Fruit fly (Drosophila melanogaster) whole organism, prepupa: ENCODE results near the gene CG8319.

Experiments used
- Blimp-1 ChIP-seq: fragments of 200-800 bp; sonication (Bioruptor generic); optimal IDR thresholded peaks from 3 replicates; lab custom pipeline; 2017; ENCODE audit warnings: missing biosample characterization, missing genetic modification characterization, mild to moderate bottlenecking, moderate library complexity, missing genetic modification reagents
- CG10631 ChIP-seq: fragments of 200-800 bp; sonication (Bioruptor generic); optimal IDR thresholded peaks from 2 replicates; lab custom pipeline; 2016; ENCODE audit warnings: missing biosample characterization, missing genetic modification characterization
- CG11762 ChIP-seq: fragments of 200-800 bp; sonication (Bioruptor generic); optimal IDR thresholded peaks from 3 replicates; lab custom pipeline; 2016; ENCODE audit warnings: missing biosample characterization, missing genetic modification characterization; ENCODE audit not compliant: insufficient read depth
- CG1621 ChIP-seq: fragments of 200-800 bp; sonication (Bioruptor generic); optimal IDR thresholded peaks from 3 replicates; lab custom pipeline; 2018; ENCODE audit warnings: missing biosample characterization, mild to moderate bottlenecking, missing genetic modification characterization
- CG31627 ChIP-seq: fragments of 200-800 bp; sonication (Bioruptor generic); optimal IDR thresholded peaks from 3 replicates; lab custom pipeline; 2016; ENCODE audit warnings: missing biosample characterization, missing genetic modification characterization
- CG32006 ChIP-seq: fragments of 200-800 bp; sonication (Bioruptor generic); optimal IDR thresholded peaks from 3 replicates; lab custom pipeline; 2017; ENCODE audit warnings: missing biosample characterization, mild to moderate bottlenecking, missing genetic modification characterization
- CG34406 ChIP-seq: fragments of 200-800 bp; sonication (Bioruptor generic); optimal IDR thresholded peaks from 3 replicates; lab custom pipeline; 2016; ENCODE audit warnings: missing biosample characterization, missing genetic modification characterization
- CG3919 ChIP-seq: fragments of 200-800 bp; sonication (Bioruptor generic); optimal IDR thresholded peaks from 3 replicates; lab custom pipeline; 2016; ENCODE audit warnings: missing biosample characterization, missing genetic modification characterization
- CG4318 ChIP-seq: fragments of 200-800 bp; sonication (Bioruptor generic); optimal IDR thresholded peaks from 3 replicates; lab custom pipeline; 2017; ENCODE audit warnings: missing biosample characterization, mild to moderate bottlenecking, missing genetic modification characterization
- CG6163 ChIP-seq: fragments of 200-800 bp; sonication (Bioruptor generic); IDR thresholded peaks from 3 replicates; pipeline ENCODE4 v1.3.6; 2022; ENCODE audit warnings: missing biosample characterization, missing genetic modification characterization
- CG6276 ChIP-seq: fragments of 200-800 bp; sonication (Bioruptor generic); optimal IDR thresholded peaks from 2 replicates; lab custom pipeline; 2017; ENCODE audit warnings: missing biosample characterization, mild to moderate bottlenecking, missing genetic modification characterization
- CG6792 ChIP-seq: fragments of 200-800 bp; sonication (Bioruptor generic); optimal IDR thresholded peaks from 3 replicates; lab custom pipeline; 2016; ENCODE audit warnings: missing biosample characterization, missing genetic modification characterization
- CG6808 ChIP-seq: fragments of 200-800 bp; sonication (Bioruptor generic); optimal IDR thresholded peaks from 3 replicates; lab custom pipeline; 2017; ENCODE audit warnings: missing biosample characterization, missing genetic modification characterization, mild to moderate bottlenecking, moderate library complexity, missing genetic modification reagents
- CG6854 ChIP-seq: fragments of 200-800 bp; sonication (Bioruptor generic); optimal IDR thresholded peaks from 2 replicates; lab custom pipeline; 2017; ENCODE audit warnings: missing biosample characterization, mild to moderate bottlenecking, missing genetic modification characterization
- CG7368 ChIP-seq: fragments of 200-800 bp; sonication (Bioruptor generic); optimal IDR thresholded peaks from 3 replicates; lab custom pipeline; 2016; ENCODE audit warnings: missing biosample characterization, missing genetic modification characterization
- Eip75B ChIP-seq: fragments of 200-800 bp; sonication (Bioruptor generic); optimal IDR thresholded peaks from 3 replicates; lab custom pipeline; 2016; ENCODE audit warnings: missing biosample characterization, missing genetic modification characterization
- Eip93F ChIP-seq: fragments of 200-800 bp; sonication (Bioruptor generic); optimal IDR thresholded peaks from 2 replicates; lab custom pipeline; 2016; ENCODE audit warnings: missing biosample characterization, mild to moderate bottlenecking, missing genetic modification characterization
- Ets21C ChIP-seq: fragments of 200-800 bp; sonication (Bioruptor generic); optimal IDR thresholded peaks from 3 replicates; lab custom pipeline; 2016; ENCODE audit warnings: missing biosample characterization, missing genetic modification characterization
- Hr38 ChIP-seq: sonication (Bioruptor generic); optimal IDR thresholded peaks from 2 replicates; lab custom pipeline; 2016; ENCODE audit warnings: missing biosample characterization, missing genetic modification characterization
- Hr39 ChIP-seq: fragments of 200-800 bp; sonication (Bioruptor generic); optimal IDR thresholded peaks from 2 replicates; lab custom pipeline; 2016; ENCODE audit warnings: missing biosample characterization, missing genetic modification characterization
- OdsH ChIP-seq: fragments of 200-800 bp; sonication (Bioruptor generic); optimal IDR thresholded peaks from 3 replicates; lab custom pipeline; 2016; ENCODE audit warnings: missing biosample characterization, missing genetic modification characterization
- Sox102F ChIP-seq: fragments of 200-800 bp; sonication (Bioruptor generic); optimal IDR thresholded peaks from 2 replicates; lab custom pipeline; 2016; ENCODE audit warnings: missing biosample characterization, mild to moderate bottlenecking, missing genetic modification characterization
- Sox14 ChIP-seq: fragments of 200-800 bp; sonication (Bioruptor generic); optimal IDR thresholded peaks from 3 replicates; lab custom pipeline; 2016; ENCODE audit warnings: missing biosample characterization, missing genetic modification characterization
- cyc ChIP-seq: fragments of 200-800 bp; sonication (Bioruptor generic); optimal IDR thresholded peaks from 3 replicates; lab custom pipeline; 2016; ENCODE audit warnings: missing biosample characterization, missing genetic modification characterization
- dac ChIP-seq: fragments of 200-800 bp; sonication (Bioruptor generic); optimal IDR thresholded peaks from 2 replicates; lab custom pipeline; 2017; ENCODE audit warnings: missing biosample characterization, mild to moderate bottlenecking, missing genetic modification characterization
- dsx ChIP-seq: fragments of 200-800 bp; optimal IDR thresholded peaks from 3 replicates; lab custom pipeline; 2019; ENCODE audit warnings: missing biosample characterization, mild to moderate bottlenecking, missing genetic modification characterization, moderate library complexity; ENCODE audit not compliant: poor library complexity, severe bottlenecking
- eg ChIP-seq: fragments of 200-800 bp; sonication (Bioruptor generic); IDR thresholded peaks from 3 replicates; pipeline ENCODE4 v1.3.6; 2022; ENCODE audit warnings: missing biosample characterization, missing genetic modification characterization
- esn ChIP-seq: fragments of 200-800 bp; sonication (Bioruptor generic); optimal IDR thresholded peaks from 2 replicates; lab custom pipeline; 2016; ENCODE audit warnings: missing biosample characterization, mild to moderate bottlenecking, missing genetic modification characterization, moderate library complexity
- fd85E ChIP-seq: fragments of 200-800 bp; sonication (Bioruptor generic); optimal IDR thresholded peaks from 3 replicates; lab custom pipeline; 2016; ENCODE audit warnings: missing biosample characterization, missing genetic modification characterization
- fkh ChIP-seq: fragments of 200-800 bp; sonication (Bioruptor generic); optimal IDR thresholded peaks from 3 replicates; lab custom pipeline; 2017; ENCODE audit warnings: missing biosample characterization, mild to moderate bottlenecking, missing genetic modification characterization, moderate library complexity
- lz ChIP-seq: fragments of 200-800 bp; sonication (Bioruptor generic); optimal IDR thresholded peaks from 3 replicates; lab custom pipeline; 2016; ENCODE audit warnings: missing biosample characterization, missing genetic modification characterization
- net ChIP-seq: fragments of 200-800 bp; sonication (Bioruptor generic); optimal IDR thresholded peaks from 3 replicates; lab custom pipeline; 2016; ENCODE audit warnings: missing biosample characterization, missing genetic modification characterization
- pdm3 ChIP-seq: fragments of 200-800 bp; sonication (Bioruptor generic); optimal IDR thresholded peaks from 3 replicates; lab custom pipeline; 2016; ENCODE audit warnings: missing biosample characterization, missing genetic modification characterization
- salr ChIP-seq, 2 experiments: fragments of 200-800 bp; sonication (Bioruptor generic); optimal IDR thresholded peaks; 3 replicates each; lab custom pipeline; 2016 to 2018; ENCODE audit warnings: missing biosample characterization in 2 of 2, missing genetic modification characterization in 2 of 2, mild to moderate bottlenecking in 1 of 2
- ss ChIP-seq, 2 experiments: fragments of 200-800 bp; sonication (Bioruptor generic); optimal IDR thresholded peaks; 2 replicates in 1 of 2; 3 replicates in 1 of 2; lab custom pipeline; 2017 to 2018; ENCODE audit warnings: mild to moderate bottlenecking in 2 of 2, missing biosample characterization in 2 of 2, missing genetic modification characterization in 2 of 2, moderate library complexity in 1 of 2
- svp ChIP-seq: fragments of 200-800 bp; sonication (Bioruptor generic); peaks from one replicate; lab custom pipeline; 2016; ENCODE audit warnings: missing biosample characterization, missing genetic modification characterization
- topi ChIP-seq: fragments of 200-800 bp; sonication (Bioruptor generic); optimal IDR thresholded peaks from 3 replicates; lab custom pipeline; 2016; ENCODE audit warnings: missing biosample characterization, missing genetic modification characterization
- vri ChIP-seq: fragments of 200-800 bp; sonication (Bioruptor generic); optimal IDR thresholded peaks from 3 replicates; lab custom pipeline; 2016; ENCODE audit warnings: missing biosample characterization, mild to moderate bottlenecking, missing genetic modification characterization

CG8319 gene

dm6 chr3R:9586663-9587248 is 40.4 kb upstream of the CG8319 start, which contains the start of gene P58IPK (continued):
- TF ChIP-seq OdsH: peak; percentile 19
- peak; percentile 42 for TF ChIP-seq topi
- peak; percentile 66 for TF ChIP-seq CG31627 (GFP tag; lab: Kevin White, UChicago)

dm6 chr3R:9590952-9591532 is 36.1 kb upstream of the CG8319 start, which contains the start of the genes bocks and CG8312:
Gene bocks, minus strand, starts transcription at chr3R:9591002.
Gene CG8312, plus strand, starts transcription at chr3R:9591309.
- peak; percentile 17 for TF ChIP-seq Hr39 (GFP tag; lab: Kevin White, UChicago)
- TF ChIP-seq Sox14: peak; percentile 53
- TF ChIP-seq dsx (GFP tag; lab: Kevin White, UChicago): peak; percentile 96
- TF ChIP-seq vri (GFP tag; lab: Kevin White, UChicago): peak; percentile 34
- TF ChIP-seq CG31627 (GFP tag; lab: Kevin White, UChicago): peak; percentile 52
- peak; percentile 10 for TF ChIP-seq net (GFP tag; lab: Kevin White, UChicago)
- peak in 1 of 2 experiments; percentile 14 for TF ChIP-seq ss (GFP tag; optimal IDR thresholded peaks at IDR 0.05; lab: Kevin White, UChicago)
- TF ChIP-seq CG10631 (GFP tag; lab: Kevin White, UChicago): peak; percentile 24
- no peak for TF ChIP-seq OdsH
- peak; percentile 37 for TF ChIP-seq esn
- peak; percentile 12 for TF ChIP-seq cyc (GFP tag; lab: Kevin White, UChicago)
- TF ChIP-seq fkh (GFP tag; lab: Kevin White, UChicago): peak; percentile 66
- TF ChIP-seq topi: peak; percentile 44
- peak; percentile 35 for TF ChIP-seq pdm3
- TF ChIP-seq fd85E: no peak
- peak; percentile 27 for TF ChIP-seq CG3919 (GFP tag; lab: Kevin White, UChicago)
- no peak for TF ChIP-seq Ets21C
- TF ChIP-seq CG6276 (GFP tag; lab: Kevin White, UChicago): no peak
- TF ChIP-seq CG32006 (GFP tag; lab: Kevin White, UChicago): no peak
- TF ChIP-seq CG6854 (GFP tag; lab: Kevin White, UChicago): peak; percentile 50
- no peak for TF ChIP-seq Eip75B (GFP tag; lab: Kevin White, UChicago)
- TF ChIP-seq salr (GFP tag; optimal IDR thresholded peaks at IDR 0.05; lab: Kevin White, UChicago): no peak
- TF ChIP-seq lz: peak; percentile 30
- TF ChIP-seq CG6792 (GFP tag; lab: Kevin White, UChicago): peak; percentile 16

- TF ChIP-seq fkh (GFP tag; lab: Kevin White, UChicago) (peak; percentile 17), Eip75B (GFP tag; lab: Kevin White, UChicago) (no peak), Blimp-1 (GFP tag; lab: Kevin White, UChicago) (peak; percentile 11)
Observed at dm6 chr3R:9591769-9592388, 35.2 kb upstream of the CG8319 start.

dm6 chr3R:9593408-9594250 is 33.5 kb upstream of the CG8319 start:
- TF ChIP-seq Hr39 (GFP tag; lab: Kevin White, UChicago) (no peak), CG6808 (GFP tag; lab: Kevin White, UChicago) (peak; percentile 63), Sox102F (GFP tag; lab: Kevin White, UChicago) (no peak), fkh (GFP tag; lab: Kevin White, UChicago) (peak; percentile 39), svp (GFP tag; lab: Kevin White, UChicago) (no peak), Hr38 (GFP tag; lab: Kevin White, UChicago) (no peak), CG7368 (GFP tag; lab: Kevin White, UChicago) (peak; percentile 57), eg (GFP tag; lab: Robert Waterston, UW) (peak; percentile 88), CG3919 (GFP tag; lab: Kevin White, UChicago) (peak; percentile 78), dac (GFP tag; lab: Kevin White, UChicago) (no peak), CG1621 (tag; lab: Kevin White, UChicago) (peak; percentile 40), cyc (GFP tag; lab: Kevin White, UChicago) (no peak), dsx (GFP tag; lab: Kevin White, UChicago) (peak; percentile 82), esn (peak; percentile 9), CG34406 (GFP tag; lab: Kevin White, UChicago) (peak; percentile 37), OdsH (peak; percentile 72), CG32006 (GFP tag; lab: Kevin White, UChicago) (peak; percentile 79), CG6792 (GFP tag; lab: Kevin White, UChicago) (peak; percentile 48), topi (peak; percentile 4), CG11762 (peak; percentile 42), CG4318 (GFP tag; lab: Kevin White, UChicago) (no peak), CG6163 (GFP tag; lab: Robert Waterston, UW) (peak; percentile 92), vri (GFP tag; lab: Kevin White, UChicago) (no peak), Eip75B (GFP tag; lab: Kevin White, UChicago) (peak; percentile 68), Ets21C (no peak), fd85E (no peak), Eip93F (no peak)
